Worm (Caenorhabditis elegans) whole organism, L1 larva: ENCODE measurements around the gene R05F9.11.

Experiments used
- C16A3.4 ChIP-seq: fragments of 150-350 bp; optimal IDR thresholded peaks from 2 replicates; lab custom pipeline; 2014; ENCODE audit warnings: missing biosample characterization, missing genetic modification characterization
- alr-1 ChIP-seq: fragments of 200-800 bp; sonication (Bioruptor generic); optimal IDR thresholded peaks from 2 replicates; lab custom pipeline; 2018; ENCODE audit warnings: borderline replicate concordance, mild to moderate bottlenecking, missing genetic modification characterization, missing compliant biosample characterization
- aly-2 ChIP-seq: fragments of 150-350 bp; optimal IDR thresholded peaks from 2 replicates; lab custom pipeline; 2014; ENCODE audit warnings: missing biosample characterization, missing genetic modification characterization
- ama-1 ChIP-seq: fragments of 150-350 bp; optimal IDR thresholded peaks from 2 replicates; lab custom pipeline; 2014
- ceh-8 ChIP-seq: fragments of 200-800 bp; sonication (Bioruptor generic); optimal IDR thresholded peaks from 2 replicates; lab custom pipeline; 2018; ENCODE audit warnings: mild to moderate bottlenecking, missing genetic modification characterization, moderate library complexity, missing compliant biosample characterization
- ceh-82 ChIP-seq, 3 experiments: fragments of 150-350 bp in 1 of 3; sonication (generic microtip) in 2 of 3; optimal IDR thresholded peaks; 2 replicates each; lab custom pipeline; 2014 to 2017; ENCODE audit warnings: missing biosample characterization in 3 of 3, missing genetic modification characterization in 3 of 3
- ceh-90 ChIP-seq: sonication (generic microtip); optimal IDR thresholded peaks from 2 replicates; lab custom pipeline; 2016; ENCODE audit warnings: missing genetic modification characterization, missing compliant biosample characterization
- ces-1 ChIP-seq: fragments of 150-350 bp; optimal IDR thresholded peaks from 2 replicates; lab custom pipeline; 2014; ENCODE audit warnings: missing biosample characterization, missing genetic modification reagents, missing genetic modification characterization
- dpl-1 ChIP-seq, 3 experiments: fragments of 150-350 bp in 2 of 3; sonication (generic microtip) in 1 of 3; optimal IDR thresholded peaks; 2 replicates each; lab custom pipeline; 2014 to 2017; ENCODE audit warnings: missing biosample characterization in 3 of 3, missing genetic modification characterization in 3 of 3, missing genetic modification reagents in 3 of 3
- dsc-1 ChIP-seq: sonication (generic microtip); optimal IDR thresholded peaks from 2 replicates; lab custom pipeline; 2016; ENCODE audit warnings: mild to moderate bottlenecking, missing genetic modification characterization, missing compliant biosample characterization
- efl-1 ChIP-seq, 4 experiments: fragments of 150-350 bp; optimal IDR thresholded peaks in 3 of 4; peaks in 1 of 4; 1 replicate in 1 of 4; 2 replicates in 3 of 4; lab custom pipeline; 2014; ENCODE audit warnings: missing biosample characterization in 2 of 4, missing genetic modification characterization in 2 of 4, missing genetic modification reagents in 2 of 4
- egl-27 ChIP-seq, 2 experiments: fragments of 150-350 bp in 1 of 2; sonication (generic microtip); optimal IDR thresholded peaks; 3 replicates each; lab custom pipeline; 2017 to 2018; ENCODE audit warnings: missing biosample characterization in 2 of 2, missing genetic modification characterization in 2 of 2, missing genetic modification reagents in 2 of 2
- elt-2 ChIP-seq: sonication (generic microtip); optimal IDR thresholded peaks from 2 replicates; lab custom pipeline; 2016; ENCODE audit warnings: missing genetic modification characterization, mild to moderate bottlenecking, inconsistent platforms, missing compliant biosample characterization, missing genetic modification reagents
- elt-3 ChIP-seq, 6 experiments: fragments of 150-350 bp in 1 of 6; sonication (generic microtip); optimal IDR thresholded peaks; 2 replicates each; lab custom pipeline; 2017 to 2018; ENCODE audit warnings: missing biosample characterization in 6 of 6, missing genetic modification characterization in 6 of 6, inconsistent platforms in 1 of 6
- ets-5 ChIP-seq: fragments of 200-800 bp; sonication (Bioruptor generic); IDR thresholded peaks from 2 replicates; pipeline ENCODE4 v1.3.6; 2022; ENCODE audit warnings: missing genetic modification characterization, missing compliant biosample characterization
- fkh-4 ChIP-seq: sonication (generic microtip); optimal IDR thresholded peaks from 2 replicates; lab custom pipeline; 2016; ENCODE audit warnings: missing compliant biosample characterization, missing genetic modification characterization, borderline replicate concordance
- fos-1 ChIP-seq: fragments of 150-350 bp; optimal IDR thresholded peaks from 2 replicates; lab custom pipeline; 2014; ENCODE audit warnings: missing biosample characterization, missing genetic modification characterization
- hlh-17 ChIP-seq: fragments of 200-800 bp; sonication (Bioruptor generic); optimal IDR thresholded peaks from 2 replicates; lab custom pipeline; 2018; ENCODE audit warnings: missing genetic modification characterization, mild to moderate bottlenecking, missing compliant biosample characterization, moderate library complexity, borderline replicate concordance
- hpl-2 ChIP-seq: fragments of 150-350 bp; optimal IDR thresholded peaks from 2 replicates; lab custom pipeline; 2014; ENCODE audit warnings: missing biosample characterization, missing genetic modification reagents, missing genetic modification characterization
- irx-1 ChIP-seq: sonication (generic microtip); optimal IDR thresholded peaks from 2 replicates; lab custom pipeline; 2016; ENCODE audit warnings: missing genetic modification characterization, missing compliant biosample characterization
- lin-13 ChIP-seq: fragments of 150-350 bp; optimal IDR thresholded peaks from 2 replicates; lab custom pipeline; 2014; ENCODE audit warnings: missing biosample characterization, missing genetic modification reagents, missing genetic modification characterization
- lin-39 ChIP-seq: fragments of 150-350 bp; optimal IDR thresholded peaks from 2 replicates; lab custom pipeline; 2014; ENCODE audit warnings: missing biosample characterization, missing genetic modification reagents, missing genetic modification characterization
- lir-3 ChIP-seq: sonication (generic microtip); optimal IDR thresholded peaks from 2 replicates; lab custom pipeline; 2016; ENCODE audit warnings: mild to moderate bottlenecking, missing genetic modification characterization, moderate library complexity, missing compliant biosample characterization; ENCODE audit not compliant: poor library complexity
- lsy-2 ChIP-seq, 2 experiments: fragments of 150-350 bp; optimal IDR thresholded peaks; 2 replicates each; lab custom pipeline; 2014; ENCODE audit warnings: missing biosample characterization in 2 of 2, missing genetic modification characterization in 2 of 2
- mab-9 ChIP-seq: fragments of 200-800 bp; sonication (Bioruptor generic); IDR thresholded peaks from 2 replicates; pipeline ENCODE4 v1.3.6; 2022; ENCODE audit warnings: missing genetic modification reagents, missing genetic modification characterization, missing compliant biosample characterization
- mdl-1 ChIP-seq, 2 experiments: fragments of 150-350 bp; optimal IDR thresholded peaks; 2 replicates each; lab custom pipeline; 2014 to 2017; ENCODE audit warnings: missing biosample characterization in 2 of 2, missing genetic modification characterization in 2 of 2, inconsistent platforms in 1 of 2
- mep-1 ChIP-seq: fragments of 150-350 bp; optimal IDR thresholded peaks from 2 replicates; lab custom pipeline; 2014; ENCODE audit warnings: missing biosample characterization, missing genetic modification characterization
- nhr-11 ChIP-seq: fragments of 150-350 bp; optimal IDR thresholded peaks from 2 replicates; lab custom pipeline; 2014; ENCODE audit warnings: missing biosample characterization, missing genetic modification characterization
- nhr-12 ChIP-seq: sonication (generic microtip); optimal IDR thresholded peaks from 2 replicates; lab custom pipeline; 2017; ENCODE audit warnings: missing biosample characterization, missing genetic modification characterization
- nhr-19 ChIP-seq: fragments of 200-800 bp; sonication (Bioruptor generic); conservative IDR thresholded peaks from 2 replicates; pipeline ENCODE4 v1.3.6; 2022; ENCODE audit warnings: missing genetic modification characterization, missing compliant biosample characterization
- nhr-20 ChIP-seq: sonication (generic microtip); optimal IDR thresholded peaks from 2 replicates; lab custom pipeline; 2016; ENCODE audit warnings: mild to moderate bottlenecking, missing genetic modification characterization, missing compliant biosample characterization
- nhr-237 ChIP-seq: fragments of 150-350 bp; optimal IDR thresholded peaks from 2 replicates; lab custom pipeline; 2014; ENCODE audit warnings: missing biosample characterization, missing genetic modification characterization
- nhr-28 ChIP-seq: fragments of 150-350 bp; optimal IDR thresholded peaks from 2 replicates; lab custom pipeline; 2014; ENCODE audit warnings: missing biosample characterization, missing genetic modification characterization
- nhr-71 ChIP-seq: sonication (generic microtip); optimal IDR thresholded peaks from 2 replicates; lab custom pipeline; 2016; ENCODE audit warnings: mild to moderate bottlenecking, missing genetic modification characterization, moderate library complexity, missing compliant biosample characterization
- nhr-84 ChIP-seq: sonication (generic microtip); optimal IDR thresholded peaks from 2 replicates; lab custom pipeline; 2017; ENCODE audit warnings: missing biosample characterization, missing genetic modification characterization
- nhr-85 ChIP-seq: sonication (generic microtip); peaks from one replicate; lab custom pipeline; 2016; ENCODE audit warnings: missing genetic modification characterization, inconsistent platforms, missing compliant biosample characterization
- pag-3 ChIP-seq: sonication (generic microtip); optimal IDR thresholded peaks from 2 replicates; lab custom pipeline; 2017; ENCODE audit warnings: missing genetic modification characterization, mild to moderate bottlenecking, missing compliant biosample characterization, antibody characterized with exemption, borderline replicate concordance; ENCODE audit not compliant: insufficient read depth
- pax-3 ChIP-seq: fragments of 200-800 bp; sonication (Bioruptor generic); optimal IDR thresholded peaks from 2 replicates; lab custom pipeline; 2018; ENCODE audit warnings: mild to moderate bottlenecking, missing genetic modification characterization, moderate library complexity, missing compliant biosample characterization
- pqm-1 ChIP-seq: sonication (generic microtip); optimal IDR thresholded peaks from 3 replicates; lab custom pipeline; 2017; ENCODE audit warnings: missing biosample characterization, missing genetic modification characterization
- skn-1 ChIP-seq: fragments of 150-350 bp; optimal IDR thresholded peaks from 2 replicates; lab custom pipeline; 2014; ENCODE audit warnings: missing biosample characterization, missing genetic modification characterization
- snpc-4 ChIP-seq: fragments of 150-350 bp; optimal IDR thresholded peaks from 2 replicates; lab custom pipeline; 2014; ENCODE audit warnings: missing biosample characterization, missing genetic modification characterization
- snu-23 ChIP-seq: sonication (generic microtip); optimal IDR thresholded peaks from 2 replicates; lab custom pipeline; 2016; ENCODE audit warnings: missing genetic modification characterization, missing compliant biosample characterization
- sox-4 ChIP-seq: sonication (generic microtip); optimal IDR thresholded peaks from 2 replicates; lab custom pipeline; 2016; ENCODE audit warnings: missing genetic modification characterization, missing compliant biosample characterization
- tbx-2 ChIP-seq: sonication (generic microtip); optimal IDR thresholded peaks from 2 replicates; lab custom pipeline; 2016; ENCODE audit warnings: missing genetic modification characterization, missing compliant biosample characterization
- tlp-1 ChIP-seq: fragments of 150-350 bp; optimal IDR thresholded peaks from 2 replicates; lab custom pipeline; 2014; ENCODE audit warnings: missing biosample characterization, missing genetic modification characterization
- unc-30 ChIP-seq: sonication (generic microtip); optimal IDR thresholded peaks from 2 replicates; lab custom pipeline; 2017; ENCODE audit warnings: missing biosample characterization, missing genetic modification characterization
- unc-62 ChIP-seq: fragments of 150-350 bp; optimal IDR thresholded peaks from 2 replicates; lab custom pipeline; 2014; ENCODE audit warnings: missing biosample characterization, missing genetic modification reagents, missing genetic modification characterization
- unc-86 ChIP-seq: sonication (generic microtip); optimal IDR thresholded peaks from 2 replicates; lab custom pipeline; 2016; ENCODE audit warnings: missing genetic modification characterization, missing compliant biosample characterization
- vab-15 ChIP-seq: sonication (generic microtip); optimal IDR thresholded peaks from 2 replicates; lab custom pipeline; 2017; ENCODE audit warnings: missing genotype, mild to moderate bottlenecking, missing genetic modification characterization, missing compliant biosample characterization
- xbp-1 ChIP-seq: sonication (generic microtip); optimal IDR thresholded peaks from 2 replicates; lab custom pipeline; 2016; ENCODE audit warnings: missing genetic modification characterization, missing compliant biosample characterization
- zag-1 ChIP-seq: fragments of 150-350 bp; optimal IDR thresholded peaks from 2 replicates; lab custom pipeline; 2014; ENCODE audit warnings: missing biosample characterization, missing genetic modification characterization
- zip-4 ChIP-seq: fragments of 200-800 bp; sonication (Bioruptor generic); optimal IDR thresholded peaks from 2 replicates; lab custom pipeline; 2018; ENCODE audit warnings: mild to moderate bottlenecking, missing genetic modification characterization, moderate library complexity, missing compliant biosample characterization
- ztf-4 ChIP-seq: fragments of 150-350 bp; optimal IDR thresholded peaks from 2 replicates; lab custom pipeline; 2014; ENCODE audit warnings: missing biosample characterization, missing genetic modification characterization

The R05F9.11 gene

ce11 chrII:4881727-4882126, 32.3 kb downstream of the R05F9.11 start, which contains the start of gene gst-7 (continued):
- no peak for TF ChIP-seq vab-15
- TF ChIP-seq snpc-4: no peak
- no peak for TF ChIP-seq ceh-82 (tag; optimal IDR thresholded peaks at IDR 0.05; lab: Kevin White, UChicago)
- no peak for TF ChIP-seq fos-1 (tag; lab: Kevin White, UChicago)
- TF ChIP-seq skn-1 (tag; lab: Kevin White, UChicago): peak; percentile 98
- TF ChIP-seq snu-23: peak; percentile 44
- TF ChIP-seq efl-1 (optimal IDR thresholded peaks at IDR 0.05; lab: Kevin White, UChicago): peak; percentile 3
- peak in 1 of 2 experiments; percentile 77 for TF ChIP-seq efl-1 (GFP tag; optimal IDR thresholded peaks at IDR 0.05 in 1 of 2; lab: Kevin White, UChicago)
- TF ChIP-seq sox-4 (tag; lab: Kevin White, UChicago): no peak
- no peak for TF ChIP-seq ceh-8
- TF ChIP-seq lsy-2 (tag; optimal IDR thresholded peaks at IDR 0.05; lab: Kevin White, UChicago): no peak
- TF ChIP-seq ceh-90 (tag; lab: Kevin White, UChicago): no peak
- peak in 2 of 6 experiments; percentile 9 to 17 for TF ChIP-seq elt-3 (tag; optimal IDR thresholded peaks at IDR 0.05; lab: Kevin White, UChicago)
- no peak for TF ChIP-seq nhr-237
- TF ChIP-seq zip-4 (GFP tag; lab: Kevin White, UChicago): no peak
- TF ChIP-seq mep-1 (tag; lab: Kevin White, UChicago): no peak
- TF ChIP-seq nhr-12 (tag; lab: Kevin White, UChicago): no peak
- no peak for TF ChIP-seq lin-13
- TF ChIP-seq aly-2 (tag; lab: Kevin White, UChicago): no peak
- no peak for TF ChIP-seq alr-1 (tag; lab: Kevin White, UChicago)
- TF ChIP-seq tlp-1 (tag; lab: Kevin White, UChicago): no peak
- TF ChIP-seq nhr-85 (tag; lab: Kevin White, UChicago): peak; percentile 69
- TF ChIP-seq elt-2 (tag; lab: Kevin White, UChicago): peak; percentile 87
- peak in 1 of 3 experiments; percentile 15 for TF ChIP-seq dpl-1 (GFP tag; optimal IDR thresholded peaks at IDR 0.05; lab: Kevin White, UChicago)
- TF ChIP-seq mab-9 (GFP tag; lab: Robert Waterston, UW): no peak
- TF ChIP-seq nhr-20 (tag; lab: Kevin White, UChicago): peak; percentile 90
- TF ChIP-seq nhr-28 (tag; lab: Kevin White, UChicago): no peak
- no peak for TF ChIP-seq lin-39 (tag; lab: Kevin White, UChicago)
- TF ChIP-seq tbx-2 (tag; lab: Kevin White, UChicago): peak; percentile 40
- no peak for TF ChIP-seq fkh-4 (tag; lab: Kevin White, UChicago)
- no peak for TF ChIP-seq ztf-4 (tag; lab: Kevin White, UChicago)
- no peak for TF ChIP-seq hlh-17 (GFP tag; lab: Kevin White, UChicago)
- no peak for TF ChIP-seq C16A3.4
- no peak for TF ChIP-seq unc-30
- no peak for TF ChIP-seq nhr-84 (tag; lab: Kevin White, UChicago)
- TF ChIP-seq hpl-2 (GFP tag; lab: Kevin White, UChicago): no peak
- TF ChIP-seq unc-62 (GFP tag; lab: Kevin White, UChicago): no peak
- no peak for TF ChIP-seq irx-1 (tag; lab: Kevin White, UChicago)
- no peak for TF ChIP-seq dsc-1
- TF ChIP-seq egl-27 (tag; optimal IDR thresholded peaks at IDR 0.05; lab: Kevin White, UChicago): no peak
- peak; percentile 48 for TF ChIP-seq nhr-71
- no peak for TF ChIP-seq nhr-11 (tag; lab: Kevin White, UChicago)
- no peak for TF ChIP-seq lir-3
- TF ChIP-seq xbp-1 (tag; lab: Kevin White, UChicago): no peak
- TF ChIP-seq nhr-19 (GFP tag; lab: Robert Waterston, UW): 0 out of 2 replicates have a peak, but pooled peaks have one; percentile 8
- no peak for TF ChIP-seq ets-5 (GFP tag; lab: Robert Waterston, UW)
- TF ChIP-seq ama-1: no peak
- no peak for TF ChIP-seq zag-1 (tag; lab: Kevin White, UChicago)
- no peak for TF ChIP-seq pag-3 (tag; lab: Kevin White, UChicago)
- no peak for TF ChIP-seq unc-86 (tag; lab: Kevin White, UChicago)
- TF ChIP-seq pax-3 (tag; lab: Kevin White, UChicago): no peak
- TF ChIP-seq pqm-1 (tag; lab: Kevin White, UChicago): no peak
- TF ChIP-seq mdl-1 (tag; optimal IDR thresholded peaks at IDR 0.05; lab: Kevin White, UChicago): peak in 1 of 2 experiments; percentile 29
- TF ChIP-seq ces-1 (GFP tag; lab: Kevin White, UChicago): no peak
